Worm (Caenorhabditis elegans): Measurements from ENCODE around the gene C13A2.6.

The C13A2.6 gene

DNA sequence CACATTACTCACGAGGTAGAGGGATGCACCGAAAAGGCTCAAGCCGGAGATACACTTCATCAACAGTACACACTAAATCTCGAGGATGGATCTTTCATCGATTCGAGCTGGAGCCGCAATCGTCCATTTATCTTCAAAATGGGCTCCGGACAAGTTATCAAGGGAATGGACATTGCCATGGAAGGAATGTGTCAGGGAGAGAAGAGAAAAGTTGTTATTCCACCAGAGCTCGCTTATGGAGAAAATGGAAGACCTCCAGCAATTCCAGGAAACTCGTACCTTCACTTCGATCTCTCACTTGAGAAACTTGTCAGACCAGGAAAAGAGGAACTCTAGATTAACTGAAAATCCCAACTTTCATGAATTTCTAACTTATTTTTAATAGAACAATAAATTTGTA lies 43.6 kb upstream of the C13A2.6 start:
- 0 out of 2 replicates have a peak, but pooled peaks have one; percentile 23 for TF ChIP-seq attf-6 (GFP tag; IDR thresholded peaks at IDR 0.05)
- TF ChIP-seq T07F8.4 (tag; optimal IDR thresholded peaks at IDR 0.05): no peak
- no peak for TF ChIP-seq Y95B8A.8 (GFP tag; IDR thresholded peaks at IDR 0.05)
- 0 out of 2 replicates have a peak, but pooled peaks have one; percentile 41 for TF ChIP-seq Y56A3A.18 (GFP tag; IDR thresholded peaks at IDR 0.05)
- peak; percentile 18 for TF ChIP-seq ZK185.1 (tag; optimal IDR thresholded peaks at IDR 0.05; ENCODE audit: poor library complexity, severe bottlenecking)
- TF ChIP-seq lir-1 (GFP tag; conservative IDR thresholded peaks at IDR 0.05): no peak
- no peak for TF ChIP-seq nhr-179 (tag; optimal IDR thresholded peaks at IDR 0.05)

DNA sequence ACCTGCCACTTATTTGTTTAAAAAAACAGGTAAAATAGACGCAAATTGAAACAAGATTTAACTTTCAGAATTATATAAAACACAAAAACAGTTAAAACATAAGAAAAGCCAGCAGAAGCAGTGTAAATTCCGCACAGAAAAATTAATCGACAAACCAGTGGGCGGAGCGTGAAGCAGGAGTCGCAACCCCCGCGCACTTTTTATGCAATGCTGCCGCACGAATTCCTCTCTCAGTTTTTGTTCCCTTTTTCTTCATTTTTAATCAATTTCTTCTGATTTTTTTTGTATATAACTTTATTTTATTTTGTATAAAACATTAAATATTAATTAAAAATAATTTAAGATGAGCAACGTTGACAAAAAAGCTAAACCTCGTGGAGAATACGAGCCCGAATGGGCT lies 38.7 kb upstream of the C13A2.6 start, which contains the start of the genes gei-6 and krr-1:
Gene gei-6 (minus strand): TSS at position 2 of the 400 bp plus-strand sequence.
Gene krr-1 (plus strand): TSS at position 344 of the 400 bp plus-strand sequence.
- TF ChIP-seq lin-26 (GFP tag; IDR thresholded peaks at IDR 0.05): no peak
- TF ChIP-seq snpc-1.3 (tag; optimal IDR thresholded peaks at IDR 0.05; ENCODE audit: insufficient read depth): peak; percentile 55
- no peak for TF ChIP-seq unc-62 (GFP tag; optimal IDR thresholded peaks at IDR 0.05)
- TF ChIP-seq nhr-179 (tag; optimal IDR thresholded peaks at IDR 0.05): no peak
- no peak for TF ChIP-seq nhr-90 (tag; optimal IDR thresholded peaks at IDR 0.05)
- peak; percentile 52 for TF ChIP-seq ZK185.1 (tag; optimal IDR thresholded peaks at IDR 0.05; ENCODE audit: poor library complexity, severe bottlenecking)
- TF ChIP-seq ztf-26 (tag; optimal IDR thresholded peaks at IDR 0.05): no peak
- TF ChIP-seq Y95B8A.8 (GFP tag; IDR thresholded peaks at IDR 0.05): no peak
- no peak for TF ChIP-seq sdz-38 (tag; optimal IDR thresholded peaks at IDR 0.05)
- no peak for TF ChIP-seq gei-17 (GFP tag; optimal IDR thresholded peaks at IDR 0.05)
- TF ChIP-seq Y67H2A.10 (GFP tag; conservative IDR thresholded peaks at IDR 0.05): no peak
- no peak for TF ChIP-seq cebp-2 (GFP tag; IDR thresholded peaks at IDR 0.05)
- TF ChIP-seq F55B11.4 (tag; optimal IDR thresholded peaks at IDR 0.05; ENCODE audit: borderline replicate concordance, insufficient read depth): no peak
- TF ChIP-seq atf-7 (tag; optimal IDR thresholded peaks at IDR 0.05): no peak
- peak; percentile 9 for TF ChIP-seq ceh-27 (GFP tag; optimal IDR thresholded peaks at IDR 0.05)
- no peak for TF ChIP-seq lag-1 (GFP tag; IDR thresholded peaks at IDR 0.05)
- 0 out of 2 replicates have a peak, but pooled peaks have one; percentile 37 for TF ChIP-seq attf-3 (GFP tag; conservative IDR thresholded peaks at IDR 0.05)
- TF ChIP-seq ama-1 (optimal IDR thresholded peaks at IDR 0.05): no peak
- TF ChIP-seq ama-1 (GFP tag; optimal IDR thresholded peaks at IDR 0.05): no peak
- no peak for TF ChIP-seq nfya-2 (GFP tag; IDR thresholded peaks at IDR 0.05)
- 0 out of 2 replicates have a peak, but pooled peaks have one; percentile 34 for TF ChIP-seq egrh-3 (GFP tag; IDR thresholded peaks at IDR 0.05)
- peak; percentile 73 for TF ChIP-seq F23B12.7 (tag; optimal IDR thresholded peaks at IDR 0.05; ENCODE audit: insufficient read depth)
- no peak for TF ChIP-seq mel-28 (tag; optimal IDR thresholded peaks at IDR 0.05; ENCODE audit: borderline replicate concordance)
- peak; percentile 14 for TF ChIP-seq lin-54 (GFP tag; optimal IDR thresholded peaks at IDR 0.05)
- TF ChIP-seq zfh-2 (GFP tag; conservative IDR thresholded peaks at IDR 0.05): peak; percentile 42; the same call in 1 of the 2 replicates
- no peak for TF ChIP-seq tbx-9 (tag; optimal IDR thresholded peaks at IDR 0.05; ENCODE audit: borderline replicate concordance)
- peak; percentile 9 for TF ChIP-seq snpc-4 (GFP tag; optimal IDR thresholded peaks at IDR 0.05)
- TF ChIP-seq snpc-4 (tag; optimal IDR thresholded peaks at IDR 0.05): peak in 2 of 4 experiments; percentile 2 to 17
- TF ChIP-seq F52B5.7 (tag; optimal IDR thresholded peaks at IDR 0.05): no peak
- TF ChIP-seq lin-35 (GFP tag; optimal IDR thresholded peaks at IDR 0.05): peak in 1 of 3 experiments; percentile 53
- peak; percentile 50 for TF ChIP-seq snpc-1.1 (tag; optimal IDR thresholded peaks at IDR 0.05; ENCODE audit: insufficient read depth)
- peak; percentile 62 for TF ChIP-seq snpc-3.4 (tag; optimal IDR thresholded peaks at IDR 0.05)
- no peak for TF ChIP-seq hmg-20 (GFP tag; IDR thresholded peaks at IDR 0.05)
- no peak for TF ChIP-seq lir-1 (GFP tag; conservative IDR thresholded peaks at IDR 0.05)
- no peak for TF ChIP-seq ztf-28 (GFP tag; IDR thresholded peaks at IDR 0.05)
- no peak for TF ChIP-seq attf-6 (GFP tag; IDR thresholded peaks at IDR 0.05)
- TF ChIP-seq xnd-1 (tag; optimal IDR thresholded peaks at IDR 0.05): no peak
- no peak for TF ChIP-seq dox-1 (GFP tag; IDR thresholded peaks at IDR 0.05)
- no peak for TF ChIP-seq akir-1 (GFP tag; optimal IDR thresholded peaks at IDR 0.05)
- TF ChIP-seq egl-18 (GFP tag; IDR thresholded peaks at IDR 0.05): no peak
- TF ChIP-seq lsy-27 (tag; optimal IDR thresholded peaks at IDR 0.05; ENCODE audit: borderline replicate concordance, insufficient read depth): no peak
- TF ChIP-seq rcor-1 (GFP tag; IDR thresholded peaks at IDR 0.05): no peak
- peak; percentile 65 for TF ChIP-seq mcd-1 (GFP tag; IDR thresholded peaks at IDR 0.05)
